Fruit fly (Drosophila melanogaster): ENCODE measurements around the gene CG32683.

CG32683 gene

DNA sequence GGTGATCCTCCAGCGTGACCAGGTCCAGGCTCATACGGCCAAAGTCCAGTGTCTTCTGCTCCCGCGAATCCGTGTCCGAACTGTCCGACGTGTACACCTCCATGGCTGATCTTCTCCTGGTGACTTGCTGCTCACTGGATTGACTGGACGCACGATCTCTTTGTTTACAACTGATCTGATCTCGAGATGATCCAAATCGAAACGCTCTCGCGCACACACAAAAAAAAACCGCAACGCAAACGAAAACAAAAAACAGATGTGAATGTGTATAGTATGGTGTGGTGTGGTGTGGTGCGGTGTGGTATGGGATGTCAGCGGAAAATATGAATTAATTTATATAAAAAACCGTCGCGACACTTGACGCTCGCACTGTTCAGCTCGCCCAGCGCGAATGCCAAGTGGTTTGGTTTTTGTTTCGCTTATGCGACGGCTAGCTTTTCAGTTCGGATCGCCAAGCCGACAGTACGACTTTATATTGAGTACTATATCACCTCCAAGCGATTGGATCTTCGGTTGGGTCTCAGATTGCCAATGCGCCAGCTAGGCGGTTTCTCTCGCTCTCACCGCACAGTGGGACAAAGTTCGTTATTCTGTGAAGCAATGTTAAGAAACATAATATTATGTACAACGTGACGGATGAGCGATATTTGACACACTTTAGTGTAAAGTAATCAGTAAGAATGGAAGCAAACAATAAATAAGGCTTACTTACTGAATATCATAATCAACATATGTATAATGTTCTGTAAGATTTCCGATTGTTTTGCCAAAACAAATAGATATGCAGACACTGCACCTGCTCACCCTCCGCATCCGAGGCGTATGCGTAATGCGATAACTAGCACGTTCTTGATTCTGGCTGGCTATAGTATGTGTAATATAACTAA, 31.7 kb upstream of the CG32683 start (continued):
- peak; percentile 28 for TF ChIP-seq Blimp-1 (GFP tag; optimal IDR thresholded peaks at IDR 0.05)
- TF ChIP-seq Atf-2 (GFP tag; optimal IDR thresholded peaks at IDR 0.05): peak; percentile 28
- no peak for TF ChIP-seq hkb (optimal IDR thresholded peaks at IDR 0.05)
- TF ChIP-seq hkb (GFP tag; IDR thresholded peaks at IDR 0.05): peak; percentile 47; the same call in 1 of the 2 replicates
- TF ChIP-seq onecut (GFP tag; IDR thresholded peaks at IDR 0.05): peak; percentile 38; the same call in 1 of the 2 replicates
- no peak for TF ChIP-seq sc (optimal IDR thresholded peaks at IDR 0.05)
- TF ChIP-seq sc (GFP tag; optimal IDR thresholded peaks at IDR 0.05): no peak
- peak; percentile 72 for TF ChIP-seq PHDP (tag; optimal IDR thresholded peaks at IDR 0.05)
- TF ChIP-seq Ada2b (GFP tag; IDR thresholded peaks at IDR 0.05): peak; percentile 50
- TF ChIP-seq CG14441 (GFP tag; IDR thresholded peaks at IDR 0.05): peak; percentile 52
- TF ChIP-seq slou (GFP tag; optimal IDR thresholded peaks at IDR 0.05): no peak
- no peak for TF ChIP-seq bigmax (GFP tag; optimal IDR thresholded peaks at IDR 0.05)
- TF ChIP-seq CG5245 (GFP tag; optimal IDR thresholded peaks at IDR 0.05): no peak
- peak; percentile 77 for TF ChIP-seq lilli (GFP tag; optimal IDR thresholded peaks at IDR 0.05)
- no peak for TF ChIP-seq fru (optimal IDR thresholded peaks at IDR 0.05)
- TF ChIP-seq CG10959 (GFP tag; IDR thresholded peaks at IDR 0.05): no peak
- peak; percentile 71 for TF ChIP-seq CG10543 (GFP tag; optimal IDR thresholded peaks at IDR 0.05)
- TF ChIP-seq eyg (GFP tag; optimal IDR thresholded peaks at IDR 0.05): peak; percentile 32
- TF ChIP-seq vfl (GFP tag; optimal IDR thresholded peaks at IDR 0.05): peak; percentile 37
- TF ChIP-seq Taf1 (GFP tag; IDR thresholded peaks at IDR 0.05): no peak; the same call in 1 of the 2 replicates
- no peak for TF ChIP-seq corto (GFP tag; optimal IDR thresholded peaks at IDR 0.05)
- no peak for TF ChIP-seq h (optimal IDR thresholded peaks at IDR 0.05)
- no peak for TF ChIP-seq CG7745 (tag; optimal IDR thresholded peaks at IDR 0.05)
- TF ChIP-seq Ets97D (GFP tag; optimal IDR thresholded peaks at IDR 0.05): no peak
- TF ChIP-seq CG4424 (GFP tag; optimal IDR thresholded peaks at IDR 0.05): peak; percentile 39
- peak; percentile 58 for TF ChIP-seq Sox102F (GFP tag; optimal IDR thresholded peaks at IDR 0.05)
- no peak for TF ChIP-seq aop (GFP tag; IDR thresholded peaks at IDR 0.05)
- TF ChIP-seq Hmr (GFP tag; optimal IDR thresholded peaks at IDR 0.05): peak; percentile 82
- peak; percentile 46 for TF ChIP-seq CG17568 (GFP tag; optimal IDR thresholded peaks at IDR 0.05)
- TF ChIP-seq CG18011 (GFP tag; optimal IDR thresholded peaks at IDR 0.05): peak; percentile 28
- no peak for TF ChIP-seq Neu2 (GFP tag; optimal IDR thresholded peaks at IDR 0.05; ENCODE audit: borderline replicate concordance)
- no peak for TF ChIP-seq zf30C (GFP tag; optimal IDR thresholded peaks at IDR 0.05)
- peak; percentile 53 for TF ChIP-seq Hsf (GFP tag; optimal IDR thresholded peaks at IDR 0.05)
- no peak for TF ChIP-seq tin (GFP tag; optimal IDR thresholded peaks at IDR 0.05)
- no peak for TF ChIP-seq gsb-n (tag; optimal IDR thresholded peaks at IDR 0.05)
- TF ChIP-seq crc (GFP tag; optimal IDR thresholded peaks at IDR 0.05): peak; percentile 5
- no peak for TF ChIP-seq CG3065 (GFP tag; optimal IDR thresholded peaks at IDR 0.05)
- TF ChIP-seq sug (tag; optimal IDR thresholded peaks at IDR 0.05): peak; percentile 80
- TF ChIP-seq CG17829 (tag; optimal IDR thresholded peaks at IDR 0.05): peak; percentile 6
- TF ChIP-seq Camta (GFP tag; optimal IDR thresholded peaks at IDR 0.05): peak; percentile 23
- peak; percentile 22 for TF ChIP-seq Bteb2 (GFP tag; optimal IDR thresholded peaks at IDR 0.05)
- TF ChIP-seq Stat92E (GFP tag; optimal IDR thresholded peaks at IDR 0.05): no peak
- peak; percentile 46 for TF ChIP-seq her (GFP tag; optimal IDR thresholded peaks at IDR 0.05)
- peak; percentile 75 for TF ChIP-seq dysf (GFP tag; IDR thresholded peaks at IDR 0.05)
- TF ChIP-seq hb (GFP tag; IDR thresholded peaks at IDR 0.05; ENCODE audit: partially characterized antibody): no peak
- TF ChIP-seq az2 (GFP tag; optimal IDR thresholded peaks at IDR 0.05): peak; percentile 23
- TF ChIP-seq Hr51 (GFP tag; optimal IDR thresholded peaks at IDR 0.05): peak; percentile 43 to 76
- no peak for TF ChIP-seq Hr78 (GFP tag; optimal IDR thresholded peaks at IDR 0.05)
- peak; percentile 40 for TF ChIP-seq Antp (GFP tag; optimal IDR thresholded peaks at IDR 0.05)
- TF ChIP-seq CG7928 (GFP tag; optimal IDR thresholded peaks at IDR 0.05): peak; percentile 18

Measured in whole organism, embryonic.